Fruit fly (Drosophila melanogaster): Measurements from ENCODE around the gene CG12693.

CG12693 gene

dm6 chrX:4324781-4325180, 4.5 kb downstream of the CG12693 start:
- TF ChIP-seq CG4730 (GFP tag; IDR thresholded peaks at IDR 0.05) (peak; percentile 99), Fer2 (tag; optimal IDR thresholded peaks at IDR 0.05) (peak; percentile 99), zen2 (GFP tag; IDR thresholded peaks at IDR 0.05; ENCODE audit: partially characterized antibody) (no peak), Bdp1 (GFP tag; optimal IDR thresholded peaks at IDR 0.05) (peak; percentile 90), yki (optimal IDR thresholded peaks at IDR 0.05) (no peak), Hr78 (GFP tag; optimal IDR thresholded peaks at IDR 0.05) (peak in 1 of 2 experiments; percentile 69), CG10366 (GFP tag; IDR thresholded peaks at IDR 0.05) (peak; percentile 99), Six4 (GFP tag; optimal IDR thresholded peaks at IDR 0.05) (peak; percentile 97), CG17359 (tag; optimal IDR thresholded peaks at IDR 0.05) (peak; percentile 98), tll (GFP tag; optimal IDR thresholded peaks at IDR 0.05) (no peak), Atf-2 (GFP tag; optimal IDR thresholded peaks at IDR 0.05) (peak; percentile 97), CG2875 (GFP tag; optimal IDR thresholded peaks at IDR 0.05) (peak; percentile 93), croc (GFP tag; conservative IDR thresholded peaks at IDR 0.05) (peak; percentile 96), CG2678 (tag; optimal IDR thresholded peaks at IDR 0.05) (peak; percentile 99), NfI (GFP tag; optimal IDR thresholded peaks at IDR 0.05) (peak; percentile 99), ERR (GFP tag; optimal IDR thresholded peaks at IDR 0.05) (peak; percentile 97), Ssrp (tag; optimal IDR thresholded peaks at IDR 0.05) (peak; percentile 93), CG12104 (GFP tag; optimal IDR thresholded peaks at IDR 0.05) (peak; percentile 89), CG4404 (GFP tag; IDR thresholded peaks at IDR 0.05) (peak; percentile 96), CG12236 (GFP tag; optimal IDR thresholded peaks at IDR 0.05) (peak; percentile 89), CG17328 (GFP tag; IDR thresholded peaks at IDR 0.05) (peak; percentile 98), CHES-1-like (GFP tag; optimal IDR thresholded peaks at IDR 0.05) (peak; percentile 98), CG1529 (GFP tag; optimal IDR thresholded peaks at IDR 0.05) (peak; percentile 95), zfh1 (GFP tag; IDR thresholded peaks at IDR 0.05) (peak; percentile 99), CG15514 (GFP tag; optimal IDR thresholded peaks at IDR 0.05) (peak; percentile 94), pho (GFP tag; optimal IDR thresholded peaks at IDR 0.05) (peak; percentile 98), CG4328 (GFP tag; optimal IDR thresholded peaks at IDR 0.05) (peak; percentile 98), wek (GFP tag; optimal IDR thresholded peaks at IDR 0.05) (peak; percentile 89), crol (GFP tag; IDR thresholded peaks at IDR 0.05) (peak; percentile 70), Opbp (GFP tag; IDR thresholded peaks at IDR 0.05; ENCODE audit: partially characterized antibody) (no peak), CG11723 (GFP tag; optimal IDR thresholded peaks at IDR 0.05) (peak; percentile 96), CG12299 (tag; optimal IDR thresholded peaks at IDR 0.05) (peak; percentile 97), CG15073 (GFP tag; optimal IDR thresholded peaks at IDR 0.05) (peak; percentile 88), lilli (GFP tag; optimal IDR thresholded peaks at IDR 0.05) (peak; percentile 99), pb (GFP tag; optimal IDR thresholded peaks at IDR 0.05) (peak; percentile 97), CG6654 (GFP tag; optimal IDR thresholded peaks at IDR 0.05) (peak; percentile 89), CG4820 (GFP tag; optimal IDR thresholded peaks at IDR 0.05) (peak; percentile 97), CG13894 (tag; optimal IDR thresholded peaks at IDR 0.05) (peak; percentile 99), sc (optimal IDR thresholded peaks at IDR 0.05) (no peak), sc (GFP tag; optimal IDR thresholded peaks at IDR 0.05) (peak; percentile 91), shn (GFP tag; optimal IDR thresholded peaks at IDR 0.05) (peak; percentile 94), insv (GFP tag; optimal IDR thresholded peaks at IDR 0.05) (peak; percentile 16 to 77), dm (GFP tag; optimal IDR thresholded peaks at IDR 0.05) (peak; percentile 94), grau (tag; optimal IDR thresholded peaks at IDR 0.05) (peak; percentile 99), jing (GFP tag; optimal IDR thresholded peaks at IDR 0.05) (peak; percentile 96), Antp (GFP tag; optimal IDR thresholded peaks at IDR 0.05) (peak; percentile 98), CG13296 (GFP tag; optimal IDR thresholded peaks at IDR 0.05) (peak; percentile 99), salm (tag; optimal IDR thresholded peaks at IDR 0.05) (peak; percentile 94), ranshi (GFP tag; IDR thresholded peaks at IDR 0.05) (peak; percentile 99), CG10321 (GFP tag; IDR thresholded peaks at IDR 0.05) (peak; percentile 88), gro (GFP tag; optimal IDR thresholded peaks at IDR 0.05) (peak; percentile 99)
